Worm (Caenorhabditis elegans): ENCODE results near the gene gcs-1.

gcs-1 gene

DNA sequence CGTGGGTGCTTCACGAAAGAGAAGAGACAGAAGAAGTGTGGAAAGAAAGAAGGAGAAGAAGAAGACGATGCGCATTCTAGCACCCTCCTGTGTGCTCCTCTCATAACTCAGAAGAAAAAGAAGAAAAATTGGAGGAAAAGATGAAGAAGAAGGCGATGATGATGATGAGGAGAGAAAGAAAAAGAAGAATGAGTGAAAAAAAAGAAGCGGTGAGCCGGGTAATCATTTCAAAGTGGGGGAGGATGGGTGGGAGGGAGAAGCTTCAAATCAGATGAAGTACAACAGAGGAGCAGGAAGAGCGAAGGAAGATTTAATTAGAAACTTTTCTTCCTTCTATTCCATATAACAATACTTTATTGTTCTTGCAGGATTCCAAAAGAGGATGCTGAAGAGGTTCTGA is 27.4 kb downstream of the gcs-1 start:
- TF ChIP-seq ces-1 (GFP tag; optimal IDR thresholded peaks at IDR 0.05), result peak; percentile 70
- no peak for TF ChIP-seq sptf-1 (tag; optimal IDR thresholded peaks at IDR 0.05)
- no peak for TF ChIP-seq nhr-2 (tag; optimal IDR thresholded peaks at IDR 0.05)
- TF ChIP-seq mls-2 (tag; optimal IDR thresholded peaks at IDR 0.05), result peak; percentile 7
- TF ChIP-seq blmp-1 (tag; optimal IDR thresholded peaks at IDR 0.05), result no peak
- no peak for TF ChIP-seq cnd-1 (tag; optimal IDR thresholded peaks at IDR 0.05)

DNA sequence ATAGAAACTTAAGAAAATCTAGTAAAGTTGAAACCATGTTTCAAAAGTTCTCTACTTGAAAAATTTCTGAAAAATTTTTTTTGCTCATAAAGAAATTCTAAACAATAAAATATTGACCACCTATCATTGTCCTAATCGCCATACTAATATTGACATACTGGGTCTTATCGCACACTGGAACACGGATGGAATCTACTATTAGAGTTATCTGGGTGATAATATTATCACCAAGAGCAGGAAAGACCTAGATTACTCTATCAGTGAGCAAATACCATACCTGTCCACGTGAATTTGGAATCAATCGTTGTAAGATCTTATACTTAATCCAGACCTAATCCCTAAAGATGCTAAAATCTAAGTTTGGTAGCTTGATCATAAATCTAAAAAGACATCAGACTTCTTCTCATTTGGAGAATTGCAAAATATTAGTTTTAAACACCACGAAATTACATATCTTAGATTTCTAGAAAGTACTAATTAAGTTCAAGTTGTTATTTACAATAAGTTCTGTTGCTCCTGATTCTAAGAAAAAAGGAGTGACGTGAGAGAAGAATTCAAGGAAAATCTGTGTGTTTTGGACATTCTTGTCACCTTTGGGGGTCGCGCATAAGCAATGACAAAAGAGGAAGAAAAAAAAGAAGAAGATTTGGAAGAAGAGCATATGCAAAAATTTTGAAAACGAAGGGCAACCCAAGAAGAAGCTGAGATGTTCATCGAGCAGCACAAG is 28.0 kb downstream of the gcs-1 start:
- no peak for TF ChIP-seq unc-120 (tag; optimal IDR thresholded peaks at IDR 0.05; ENCODE audit: poor library complexity, severe bottlenecking)
- no peak for TF ChIP-seq unc-39 (tag; optimal IDR thresholded peaks at IDR 0.05)
- no peak for TF ChIP-seq flh-1 (GFP tag; optimal IDR thresholded peaks at IDR 0.05)
- TF ChIP-seq zip-8 (tag; optimal IDR thresholded peaks at IDR 0.05), result no peak
- no peak for TF ChIP-seq ceh-83 (GFP tag; optimal IDR thresholded peaks at IDR 0.05)
- no peak for TF ChIP-seq mls-2 (tag; optimal IDR thresholded peaks at IDR 0.05)
- no peak for TF ChIP-seq ham-2 (GFP tag; optimal IDR thresholded peaks at IDR 0.05)
- TF ChIP-seq nhr-12 (tag; optimal IDR thresholded peaks at IDR 0.05), result no peak
- no peak for TF ChIP-seq drap-1 (GFP tag; optimal IDR thresholded peaks at IDR 0.05)
- TF ChIP-seq lsy-2 (tag; optimal IDR thresholded peaks at IDR 0.05), result no peak
- TF ChIP-seq unc-62 (GFP tag; optimal IDR thresholded peaks at IDR 0.05), result no peak
- no peak for TF ChIP-seq ztf-11 (tag; optimal IDR thresholded peaks at IDR 0.05)
- no peak for TF ChIP-seq cnd-1 (tag; optimal IDR thresholded peaks at IDR 0.05)
- no peak for TF ChIP-seq pha-4 (tag; optimal IDR thresholded peaks at IDR 0.05)
- TF ChIP-seq bed-3 (GFP tag; optimal IDR thresholded peaks at IDR 0.05), result no peak
- TF ChIP-seq mab-5 (tag; optimal IDR thresholded peaks at IDR 0.05), result no peak

DNA sequence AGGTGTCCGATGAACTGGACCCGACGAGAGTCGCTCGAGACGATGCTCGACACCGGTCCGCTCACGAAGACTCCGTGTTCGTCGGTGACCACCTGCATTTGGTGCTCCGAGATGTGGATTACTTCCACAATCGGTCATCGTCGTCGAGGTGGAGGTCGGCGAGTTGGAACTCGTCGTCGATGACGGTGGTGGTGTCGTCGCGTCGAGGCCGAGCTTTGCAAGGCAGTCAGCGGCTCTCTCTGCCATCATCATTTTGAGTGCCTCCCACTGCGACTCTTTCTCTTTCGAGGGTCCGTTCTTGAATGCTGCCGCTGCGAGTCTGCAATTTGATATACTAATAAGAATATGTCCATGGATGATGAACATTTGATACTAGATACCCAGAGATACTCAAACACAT is 30.4 kb downstream of the gcs-1 start:
- TF ChIP-seq ces-1 (GFP tag; optimal IDR thresholded peaks at IDR 0.05), result no peak
- no peak for TF ChIP-seq mab-5 (tag; optimal IDR thresholded peaks at IDR 0.05)
- TF ChIP-seq elt-1 (tag; optimal IDR thresholded peaks at IDR 0.05; ENCODE audit: borderline replicate concordance, insufficient read depth), result no peak
- no peak for TF ChIP-seq ceh-83 (GFP tag; optimal IDR thresholded peaks at IDR 0.05)
- no peak for TF ChIP-seq lin-32 (GFP tag; optimal IDR thresholded peaks at IDR 0.05)
- no peak for TF ChIP-seq nhr-2 (tag; optimal IDR thresholded peaks at IDR 0.05)
- no peak for TF ChIP-seq pha-4 (tag; optimal IDR thresholded peaks at IDR 0.05)
- TF ChIP-seq unc-62 (GFP tag; optimal IDR thresholded peaks at IDR 0.05), result no peak
- TF ChIP-seq mls-2 (tag; optimal IDR thresholded peaks at IDR 0.05), result no peak
- no peak for TF ChIP-seq mep-1 (tag; optimal IDR thresholded peaks at IDR 0.05)
- no peak for TF ChIP-seq cnd-1 (tag; optimal IDR thresholded peaks at IDR 0.05)
- no peak for TF ChIP-seq lsy-2 (tag; optimal IDR thresholded peaks at IDR 0.05)
- TF ChIP-seq nhr-237 (tag; optimal IDR thresholded peaks at IDR 0.05), result no peak
- TF ChIP-seq ham-2 (GFP tag; optimal IDR thresholded peaks at IDR 0.05), result no peak

DNA sequence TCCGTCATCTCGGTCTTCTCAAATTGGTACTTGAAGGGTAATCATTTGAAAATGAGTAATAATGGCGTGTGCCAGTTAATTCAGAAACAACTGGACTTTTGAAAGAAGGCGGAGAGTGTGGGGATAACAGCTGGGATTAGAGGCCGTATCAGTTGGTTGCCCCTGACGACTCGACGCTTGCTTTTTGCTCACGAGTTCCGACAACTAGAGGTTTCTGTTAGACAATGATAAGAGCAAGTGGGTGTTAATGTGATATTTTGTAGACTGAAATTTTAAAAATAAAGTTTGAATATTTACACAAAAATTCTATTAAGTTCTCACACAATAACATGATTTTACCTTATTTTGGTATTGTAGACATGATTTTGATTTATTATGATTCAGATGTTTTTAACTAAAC is 33.0 kb downstream of the gcs-1 start, which contains the start of gene F44G4.7:
Gene F44G4.7, minus strand, starts transcription at position 101 of the 400 bp plus-strand sequence.
- TF ChIP-seq ceh-43 (GFP tag; optimal IDR thresholded peaks at IDR 0.05) (no peak), sptf-1 (tag; optimal IDR thresholded peaks at IDR 0.05) (no peak), mls-2 (tag; optimal IDR thresholded peaks at IDR 0.05) (no peak), nhr-237 (tag; optimal IDR thresholded peaks at IDR 0.05) (no peak), zip-8 (tag; optimal IDR thresholded peaks at IDR 0.05) (no peak), tbx-8 (GFP tag; optimal IDR thresholded peaks at IDR 0.05) (no peak), blmp-1 (tag; optimal IDR thresholded peaks at IDR 0.05) (no peak), pha-4 (tag; optimal IDR thresholded peaks at IDR 0.05) (no peak), ham-2 (GFP tag; optimal IDR thresholded peaks at IDR 0.05) (no peak), nhr-12 (tag; optimal IDR thresholded peaks at IDR 0.05) (no peak), lsy-2 (tag; optimal IDR thresholded peaks at IDR 0.05) (no peak), cnd-1 (tag; optimal IDR thresholded peaks at IDR 0.05) (no peak), sem-2 (GFP tag; optimal IDR thresholded peaks at IDR 0.05) (no peak), ceh-83 (GFP tag; optimal IDR thresholded peaks at IDR 0.05) (no peak), lin-32 (GFP tag; optimal IDR thresholded peaks at IDR 0.05) (no peak), hlh-1 (tag; optimal IDR thresholded peaks at IDR 0.05) (no peak), lin-13 (tag; optimal IDR thresholded peaks at IDR 0.05) (no peak), mep-1 (tag; optimal IDR thresholded peaks at IDR 0.05) (no peak), nhr-76 (tag; optimal IDR thresholded peaks at IDR 0.05) (no peak), ces-1 (GFP tag; optimal IDR thresholded peaks at IDR 0.05) (no peak)
